Worm (Caenorhabditis elegans): ENCODE data around the gene tag-329.

The tag-329 gene

ce11 chrV:9513590-9513989, 21.1 kb upstream of the tag-329 start, which contains the start of gene eif-2Bdelta:
Gene eif-2Bdelta, plus strand, starts transcription at chrV:9513824.
- TF ChIP-seq mdl-1 (tag; optimal IDR thresholded peaks at IDR 0.05) (no peak), lsy-2 (tag; optimal IDR thresholded peaks at IDR 0.05) (peak; percentile 68 to 80), ztf-4 (tag; optimal IDR thresholded peaks at IDR 0.05) (no peak), nhr-25 (tag; optimal IDR thresholded peaks at IDR 0.05) (peak; percentile 39), ama-1 (optimal IDR thresholded peaks at IDR 0.05) (no peak), gmeb-1 (tag; optimal IDR thresholded peaks at IDR 0.05) (peak; percentile 73), Y55F3AM.14 (GFP tag; optimal IDR thresholded peaks at IDR 0.05) (no peak), ztf-1 (GFP tag; conservative IDR thresholded peaks at IDR 0.05) (no peak), mab-5 (tag; optimal IDR thresholded peaks at IDR 0.05) (peak; percentile 58), nhr-6 (tag; optimal IDR thresholded peaks at IDR 0.05) (no peak), snpc-4 (tag; optimal IDR thresholded peaks at IDR 0.05) (peak; percentile 51), nhr-237 (tag; optimal IDR thresholded peaks at IDR 0.05) (no peak), sma-3 (GFP tag; optimal IDR thresholded peaks at IDR 0.05) (peak; percentile 46), F13H6.1 (tag; optimal IDR thresholded peaks at IDR 0.05) (peak; percentile 38), crh-2 (tag; optimal IDR thresholded peaks at IDR 0.05) (peak; percentile 10), sma-9 (GFP tag; optimal IDR thresholded peaks at IDR 0.05) (peak; percentile 74), sma-9 (tag; optimal IDR thresholded peaks at IDR 0.05) (no peak), C34F6.9 (tag; optimal IDR thresholded peaks at IDR 0.05) (peak; percentile 82), alr-1 (tag; optimal IDR thresholded peaks at IDR 0.05) (no peak), blmp-1 (tag; optimal IDR thresholded peaks at IDR 0.05; ENCODE audit: insufficient read depth) (no peak)

ce11 chrV:9516280-9516679, 18.4 kb upstream of the tag-329 start:
- peak; percentile 62 for TF ChIP-seq nhr-6 (tag; optimal IDR thresholded peaks at IDR 0.05)
- no peak for TF ChIP-seq ztf-4 (tag; optimal IDR thresholded peaks at IDR 0.05)
- peak; percentile 97 for TF ChIP-seq nhr-21 (tag; optimal IDR thresholded peaks at IDR 0.05)
- peak; percentile 74 for TF ChIP-seq blmp-1 (tag; optimal IDR thresholded peaks at IDR 0.05; ENCODE audit: insufficient read depth)
- TF ChIP-seq lsy-2 (tag; optimal IDR thresholded peaks at IDR 0.05) = peak in 1 of 2 experiments; percentile 31
- peak; percentile 78 for TF ChIP-seq crh-2 (tag; optimal IDR thresholded peaks at IDR 0.05)
- TF ChIP-seq unc-62 (GFP tag; optimal IDR thresholded peaks at IDR 0.05) = no peak
- peak; percentile 55 for TF ChIP-seq gmeb-1 (tag; optimal IDR thresholded peaks at IDR 0.05)
- TF ChIP-seq nhr-129 (tag; optimal IDR thresholded peaks at IDR 0.05) = peak; percentile 63
- peak; percentile 96 for TF ChIP-seq sma-9 (GFP tag; optimal IDR thresholded peaks at IDR 0.05)
- no peak for TF ChIP-seq sma-9 (tag; optimal IDR thresholded peaks at IDR 0.05)
- TF ChIP-seq sma-3 (GFP tag; optimal IDR thresholded peaks at IDR 0.05) = peak; percentile 69
- no peak for TF ChIP-seq snpc-4 (tag; optimal IDR thresholded peaks at IDR 0.05)
- peak in 1 of 2 experiments; percentile 40 for TF ChIP-seq mdl-1 (tag; optimal IDR thresholded peaks at IDR 0.05)
- no peak for TF ChIP-seq egl-27 (tag; optimal IDR thresholded peaks at IDR 0.05)
- TF ChIP-seq nhr-25 (tag; optimal IDR thresholded peaks at IDR 0.05) = peak; percentile 71

ce11 chrV:9518832-9519231, 15.9 kb upstream of the tag-329 start, which contains the start of gene C50F4.8:
Gene C50F4.8, minus strand, starts transcription at chrV:9518859.
- TF ChIP-seq nhr-129 (tag; optimal IDR thresholded peaks at IDR 0.05) (no peak), fos-1 (tag; optimal IDR thresholded peaks at IDR 0.05) (no peak), ztf-11 (tag; optimal IDR thresholded peaks at IDR 0.05) (no peak)

- TF ChIP-seq C34F6.9 (tag; optimal IDR thresholded peaks at IDR 0.05) = no peak
- TF ChIP-seq alr-1 (tag; optimal IDR thresholded peaks at IDR 0.05) = no peak
- no peak for TF ChIP-seq F13H6.1 (tag; optimal IDR thresholded peaks at IDR 0.05)
These were observed 13.0 kb upstream of the tag-329 start for ce11 chrV:9521697-9522096.

ce11 chrV:9524099-9524498, 10.6 kb upstream of the tag-329 start, which contains the start of gene C50F4.9:
Gene C50F4.9, minus strand, starts transcription at chrV:9524199.
- TF ChIP-seq lin-39 (tag; optimal IDR thresholded peaks at IDR 0.05) (no peak), ceh-82 (tag; optimal IDR thresholded peaks at IDR 0.05) (no peak), nhr-11 (tag; optimal IDR thresholded peaks at IDR 0.05) (no peak)

- peak; percentile 88 for TF ChIP-seq fos-1 (tag; optimal IDR thresholded peaks at IDR 0.05)
- peak; percentile 45 for TF ChIP-seq sma-9 (GFP tag; optimal IDR thresholded peaks at IDR 0.05)
- no peak for TF ChIP-seq sma-9 (tag; optimal IDR thresholded peaks at IDR 0.05)
- TF ChIP-seq ztf-1 (GFP tag; conservative IDR thresholded peaks at IDR 0.05) = no peak
- peak; percentile 3 for TF ChIP-seq gmeb-1 (tag; optimal IDR thresholded peaks at IDR 0.05)
- TF ChIP-seq crh-2 (tag; optimal IDR thresholded peaks at IDR 0.05) = peak; percentile 17
- TF ChIP-seq unc-62 (GFP tag; optimal IDR thresholded peaks at IDR 0.05) = no peak
- TF ChIP-seq lsy-2 (tag; optimal IDR thresholded peaks at IDR 0.05) = no peak
- TF ChIP-seq sma-3 (GFP tag; optimal IDR thresholded peaks at IDR 0.05) = no peak
- no peak for TF ChIP-seq zag-1 (tag; optimal IDR thresholded peaks at IDR 0.05)
- no peak for TF ChIP-seq nhr-25 (tag; optimal IDR thresholded peaks at IDR 0.05)
These were observed 8.3 kb upstream of the tag-329 start, which contains the start of gene C50F4.1 for ce11 chrV:9526470-9526869. Gene C50F4.1, plus strand, starts transcription at chrV:9526793.

All from whole organism, L2 larva.